Worm (Caenorhabditis elegans) whole organism, midembryonic: ENCODE measurements around the gene cwp-1.

Experiments used
- T22C8.4 ChIP-seq: fragments of 200-800 bp; sonication (Bioruptor generic); IDR thresholded peaks from 2 replicates; pipeline ENCODE4 v1.3.6; 2022; ENCODE audit warnings: missing genetic modification characterization, missing compliant biosample characterization
- cog-1 ChIP-seq: sonication (generic microtip); optimal IDR thresholded peaks from 2 replicates; lab custom pipeline; 2016; ENCODE audit warnings: missing genetic modification characterization, missing compliant biosample characterization
- flt-1 ChIP-seq: fragments of 200-800 bp; sonication (Bioruptor generic); IDR thresholded peaks from 2 replicates; pipeline ENCODE4 v1.3.6; 2022; ENCODE audit warnings: missing genetic modification characterization, missing compliant biosample characterization
- klf-2 ChIP-seq: fragments of 200-800 bp; sonication (Bioruptor generic); conservative IDR thresholded peaks from 2 replicates; pipeline ENCODE4 v1.3.6; 2022; ENCODE audit warnings: missing genetic modification reagents, missing genetic modification characterization, missing compliant biosample characterization
- med-1 ChIP-seq: sonication (generic microtip); optimal IDR thresholded peaks from 2 replicates; lab custom pipeline; 2017; ENCODE audit warnings: missing genetic modification characterization, mild to moderate bottlenecking, missing compliant biosample characterization, antibody characterized with exemption, missing genetic modification reagents; ENCODE audit not compliant: insufficient read depth
- ref-1 ChIP-seq: fragments of 200-800 bp; sonication (Bioruptor generic); conservative IDR thresholded peaks from 2 replicates; pipeline ENCODE4 v1.3.6; 2022; ENCODE audit warnings: missing genetic modification reagents, missing genetic modification characterization, missing compliant biosample characterization
- tab-1 ChIP-seq: fragments of 200-800 bp; sonication (Bioruptor generic); IDR thresholded peaks from 2 replicates; pipeline ENCODE4 v1.3.6; 2022; ENCODE audit warnings: missing genetic modification characterization, missing compliant biosample characterization
- ztf-23 ChIP-seq: fragments of 200-800 bp; sonication (Bioruptor generic); IDR thresholded peaks from 2 replicates; pipeline ENCODE4 v1.3.6; 2022; ENCODE audit warnings: missing genetic modification reagents, missing genetic modification characterization, missing compliant biosample characterization
- ztf-29 ChIP-seq: fragments of 200-800 bp; sonication (Bioruptor generic); IDR thresholded peaks from 2 replicates; pipeline ENCODE4 v1.3.6; 2022; ENCODE audit warnings: missing genetic modification reagents, missing genetic modification characterization, missing compliant biosample characterization

ce11 chrV:4870627-4871026 is 29.5 kb upstream of the cwp-1 start:
- TF ChIP-seq ztf-29 (GFP tag; lab: Robert Waterston, UW): no peak
- TF ChIP-seq flt-1: no peak
- no peak for TF ChIP-seq tab-1 (GFP tag; lab: Robert Waterston, UW)
- TF ChIP-seq cog-1 (tag; lab: Kevin White, UChicago): no peak
- no peak for TF ChIP-seq med-1 (GFP tag; lab: Kevin White, UChicago)
- TF ChIP-seq T22C8.4 (GFP tag; lab: Robert Waterston, UW): no peak
- TF ChIP-seq ztf-23 (GFP tag; lab: Robert Waterston, UW): no peak
- TF ChIP-seq klf-2 (GFP tag; lab: Robert Waterston, UW): no peak
- no peak for TF ChIP-seq ref-1 (GFP tag; lab: Robert Waterston, UW)
